Worm (Caenorhabditis elegans): ENCODE results near the gene clec-61.

ce11 chrII:10530907-10531306, 40.6 kb upstream of the clec-61 start:
- no peak for TF ChIP-seq ztf-11 (tag; optimal IDR thresholded peaks at IDR 0.05)
- TF ChIP-seq snpc-4 (tag; optimal IDR thresholded peaks at IDR 0.05), result no peak
- no peak for TF ChIP-seq R02D3.7 (tag; optimal IDR thresholded peaks at IDR 0.05)
- TF ChIP-seq ama-1 (optimal IDR thresholded peaks at IDR 0.05), result no peak
- no peak for TF ChIP-seq ceh-82 (tag; optimal IDR thresholded peaks at IDR 0.05)
- no peak for TF ChIP-seq unc-39 (tag; optimal IDR thresholded peaks at IDR 0.05)
- TF ChIP-seq nhr-237 (tag; optimal IDR thresholded peaks at IDR 0.05), result no peak
- TF ChIP-seq skn-1 (tag; optimal IDR thresholded peaks at IDR 0.05), result no peak
- TF ChIP-seq lin-39 (tag; optimal IDR thresholded peaks at IDR 0.05), result no peak
- TF ChIP-seq blmp-1 (tag; optimal IDR thresholded peaks at IDR 0.05; ENCODE audit: insufficient read depth), result no peak
- no peak for TF ChIP-seq fos-1 (tag; optimal IDR thresholded peaks at IDR 0.05)
- TF ChIP-seq mdl-1 (tag; optimal IDR thresholded peaks at IDR 0.05), result no peak
